Worm (Caenorhabditis elegans) whole organism, late embryonic: Measurements from ENCODE around the gene srbc-38.

ENCODE experiments used
- C38D4.7 ChIP-seq: fragments of 200-800 bp; sonication (Bioruptor generic); optimal IDR thresholded peaks from 2 replicates; lab custom pipeline; 2018; ENCODE audit warnings: mild to moderate bottlenecking, missing genetic modification characterization, moderate library complexity, missing compliant biosample characterization
- K02D7.2 ChIP-seq: sonication (generic microtip); optimal IDR thresholded peaks from 2 replicates; lab custom pipeline; 2017; ENCODE audit warnings: mild to moderate bottlenecking, missing genetic modification characterization, missing compliant biosample characterization
- K09A11.1 ChIP-seq: sonication (generic microtip); optimal IDR thresholded peaks from 2 replicates; lab custom pipeline; 2017; ENCODE audit warnings: antibody characterized with exemption, mild to moderate bottlenecking, missing genetic modification characterization, missing compliant biosample characterization; ENCODE audit not compliant: insufficient read depth
- T23F11.4 ChIP-seq: fragments of 200-800 bp; sonication (Bioruptor generic); optimal IDR thresholded peaks from 2 replicates; lab custom pipeline; 2018; ENCODE audit warnings: mild to moderate bottlenecking, missing genetic modification characterization, missing compliant biosample characterization
- ahr-1 ChIP-seq: sonication (generic microtip); optimal IDR thresholded peaks from 2 replicates; lab custom pipeline; 2016; ENCODE audit warnings: missing genetic modification characterization, missing compliant biosample characterization
- ama-1 ChIP-seq: fragments of 150-350 bp; optimal IDR thresholded peaks from 2 replicates; lab custom pipeline; 2014
- ceh-19 ChIP-seq: fragments of 200-800 bp; sonication (Bioruptor generic); optimal IDR thresholded peaks from 2 replicates; lab custom pipeline; 2018; ENCODE audit warnings: mild to moderate bottlenecking, missing genetic modification characterization, missing compliant biosample characterization
- ceh-2 ChIP-seq: sonication (generic microtip); optimal IDR thresholded peaks from 2 replicates; lab custom pipeline; 2016; ENCODE audit warnings: missing genotype, missing genetic modification characterization, missing compliant biosample characterization
- ceh-30 ChIP-seq: fragments of 150-350 bp; optimal IDR thresholded peaks from 2 replicates; lab custom pipeline; 2014; ENCODE audit warnings: missing biosample characterization, missing genetic modification characterization
- elt-2 ChIP-seq: sonication (generic microtip); optimal IDR thresholded peaks from 2 replicates; lab custom pipeline; 2016; ENCODE audit warnings: missing genetic modification reagents, missing genetic modification characterization, missing compliant biosample characterization
- elt-4 ChIP-seq: sonication (generic microtip); optimal IDR thresholded peaks from 2 replicates; lab custom pipeline; 2016; ENCODE audit warnings: missing genetic modification characterization, missing compliant biosample characterization
- ets-4 ChIP-seq: sonication (generic microtip); optimal IDR thresholded peaks from 2 replicates; lab custom pipeline; 2016; ENCODE audit warnings: missing genetic modification characterization, missing compliant biosample characterization
- eyg-1 ChIP-seq: sonication (generic microtip); optimal IDR thresholded peaks from 2 replicates; lab custom pipeline; 2016; ENCODE audit warnings: missing genotype, missing genetic modification characterization, missing compliant biosample characterization
- fkh-10 ChIP-seq: fragments of 150-350 bp; optimal IDR thresholded peaks from 2 replicates; lab custom pipeline; 2014; ENCODE audit warnings: missing biosample characterization, missing genetic modification reagents, missing genetic modification characterization
- gmeb-2 ChIP-seq: sonication (generic microtip); optimal IDR thresholded peaks from 2 replicates; lab custom pipeline; 2016; ENCODE audit warnings: missing genetic modification characterization, inconsistent platforms, missing compliant biosample characterization
- hlh-15 ChIP-seq: sonication (generic microtip); optimal IDR thresholded peaks from 2 replicates; lab custom pipeline; 2016; ENCODE audit warnings: missing genetic modification characterization, missing compliant biosample characterization
- hlh-30 ChIP-seq: sonication (generic microtip); optimal IDR thresholded peaks from 2 replicates; lab custom pipeline; 2017; ENCODE audit warnings: antibody characterized with exemption, missing genetic modification characterization, missing compliant biosample characterization; ENCODE audit not compliant: insufficient read depth
- hlh-8 ChIP-seq: sonication (generic microtip); optimal IDR thresholded peaks from 2 replicates; lab custom pipeline; 2016; ENCODE audit warnings: missing genotype, missing genetic modification characterization, missing compliant biosample characterization
- lin-11 ChIP-seq: fragments of 200-800 bp; sonication (Bioruptor generic); optimal IDR thresholded peaks from 2 replicates; lab custom pipeline; 2018; ENCODE audit warnings: mild to moderate bottlenecking, missing genetic modification characterization, missing compliant biosample characterization
- mec-3 ChIP-seq: sonication (generic microtip); optimal IDR thresholded peaks from 2 replicates; lab custom pipeline; 2016; ENCODE audit warnings: borderline replicate concordance, missing genetic modification characterization, missing compliant biosample characterization
- nhr-11 ChIP-seq: fragments of 150-350 bp; optimal IDR thresholded peaks from 2 replicates; lab custom pipeline; 2014; ENCODE audit warnings: missing biosample characterization, missing genetic modification characterization
- npax-4 ChIP-seq: sonication (generic microtip); optimal IDR thresholded peaks from 2 replicates; lab custom pipeline; 2016; ENCODE audit warnings: missing genetic modification characterization, missing compliant biosample characterization
- pag-3 ChIP-seq: sonication (generic microtip); optimal IDR thresholded peaks from 2 replicates; lab custom pipeline; 2016; ENCODE audit warnings: missing compliant biosample characterization, missing genetic modification characterization, borderline replicate concordance
- pax-1 ChIP-seq: fragments of 150-350 bp; optimal IDR thresholded peaks from 2 replicates; lab custom pipeline; 2014; ENCODE audit warnings: missing biosample characterization, missing genetic modification characterization
- pha-2 ChIP-seq: sonication (generic microtip); optimal IDR thresholded peaks from 2 replicates; lab custom pipeline; 2017; ENCODE audit warnings: mild to moderate bottlenecking, missing genetic modification characterization, missing compliant biosample characterization
- pha-4 ChIP-seq: fragments of 150-350 bp; optimal IDR thresholded peaks from 2 replicates; lab custom pipeline; 2018; ENCODE audit warnings: missing biosample characterization, missing genetic modification reagents, missing genetic modification characterization
- pqm-1 ChIP-seq: sonication (generic microtip); optimal IDR thresholded peaks from 2 replicates; lab custom pipeline; 2016; ENCODE audit warnings: missing genetic modification characterization, missing compliant biosample characterization
- ref-2 ChIP-seq: sonication (generic microtip); optimal IDR thresholded peaks from 2 replicates; lab custom pipeline; 2016; ENCODE audit warnings: missing genetic modification characterization, missing compliant biosample characterization
- sox-2 ChIP-seq: fragments of 200-800 bp; sonication (Bioruptor generic); IDR thresholded peaks from 2 replicates; pipeline ENCODE4 v1.3.6; 2022; ENCODE audit warnings: missing genetic modification reagents, missing genetic modification characterization, missing compliant biosample characterization
- syd-9 ChIP-seq: sonication (generic microtip); optimal IDR thresholded peaks from 2 replicates; lab custom pipeline; 2016; ENCODE audit warnings: mild to moderate bottlenecking, missing genetic modification characterization, moderate library complexity, missing compliant biosample characterization
- tbx-2 ChIP-seq: sonication (generic microtip); optimal IDR thresholded peaks from 2 replicates; lab custom pipeline; 2016; ENCODE audit warnings: missing genetic modification characterization, missing compliant biosample characterization
- ttx-3 ChIP-seq: sonication (generic microtip); optimal IDR thresholded peaks from 2 replicates; lab custom pipeline; 2016; ENCODE audit warnings: missing genetic modification reagents, missing genetic modification characterization, missing compliant biosample characterization
- unc-3 ChIP-seq, 2 experiments: fragments of 200-800 bp in 1 of 2; sonication (Bioruptor generic) in 1 of 2; sonication (generic microtip) in 1 of 2; conservative IDR thresholded peaks in 1 of 2; optimal IDR thresholded peaks in 1 of 2; 2 replicates each; pipeline versions ENCODE4 v1.3.6 to Lab custom; 2016 to 2022; ENCODE audit warnings: missing compliant biosample characterization in 2 of 2, missing genetic modification characterization in 2 of 2, missing genetic modification reagents in 1 of 2
- unc-42 ChIP-seq: sonication (generic microtip); optimal IDR thresholded peaks from 2 replicates; lab custom pipeline; 2016; ENCODE audit warnings: missing genotype, missing genetic modification characterization, missing compliant biosample characterization
- unc-55 ChIP-seq: sonication (generic microtip); optimal IDR thresholded peaks from 2 replicates; lab custom pipeline; 2017; ENCODE audit warnings: missing biosample characterization, missing genetic modification reagents, missing genetic modification characterization
- unc-86 ChIP-seq: sonication (generic microtip); optimal IDR thresholded peaks from 2 replicates; lab custom pipeline; 2016; ENCODE audit warnings: missing genetic modification characterization, missing compliant biosample characterization
- zip-5 ChIP-seq: sonication (generic microtip); optimal IDR thresholded peaks from 2 replicates; lab custom pipeline; 2016; ENCODE audit warnings: missing genetic modification characterization, missing compliant biosample characterization

srbc-38 gene

ce11 chrV:743348-743747, 36.3 kb downstream of the srbc-38 start, which contains the start of gene str-134:
Gene str-134, plus strand, starts transcription at chrV:743648.
- TF ChIP-seq ref-2 (tag; lab: Kevin White, UChicago) (no peak), hlh-15 (no peak), unc-55 (no peak), lin-11 (no peak), ceh-2 (tag; lab: Kevin White, UChicago) (no peak), sox-2 (GFP tag; lab: Robert Waterston, UW) (no peak), zip-5 (tag; lab: Kevin White, UChicago) (no peak), C38D4.7 (GFP tag; lab: Kevin White, UChicago) (no peak), fkh-10 (GFP tag; lab: Kevin White, UChicago) (no peak), pax-1 (tag; lab: Kevin White, UChicago) (no peak), ets-4 (tag; lab: Kevin White, UChicago) (no peak)

- TF ChIP-seq hlh-8 (no peak), tbx-2 (tag; lab: Kevin White, UChicago) (no peak), pax-1 (tag; lab: Kevin White, UChicago) (no peak), gmeb-2 (tag; lab: Kevin White, UChicago) (no peak), unc-55 (no peak), elt-2 (tag; lab: Kevin White, UChicago) (no peak), unc-86 (tag; lab: Kevin White, UChicago) (no peak), elt-4 (tag; lab: Kevin White, UChicago) (no peak), syd-9 (tag; lab: Kevin White, UChicago) (no peak), ama-1 (lab: Kevin White, UChicago) (no peak), hlh-15 (no peak), pha-4 (tag; lab: Kevin White, UChicago) (no peak), K09A11.1 (tag; lab: Kevin White, UChicago) (no peak), ceh-2 (tag; lab: Kevin White, UChicago) (no peak), pha-2 (tag; lab: Kevin White, UChicago) (no peak), K02D7.2 (tag; lab: Kevin White, UChicago) (no peak), mec-3 (tag; lab: Kevin White, UChicago) (no peak), hlh-30 (no peak), unc-3 (GFP tag; conservative IDR thresholded peaks at IDR 0.05; lab: Robert Waterston, UW) (no peak), unc-3 (tag; optimal IDR thresholded peaks at IDR 0.05; lab: Kevin White, UChicago) (no peak)
Measured at ce11 chrV:748044-748443, 41.0 kb downstream of the srbc-38 start, which contains the start of gene sri-4. Gene sri-4, plus strand, starts transcription at chrV:748344.

DNA sequence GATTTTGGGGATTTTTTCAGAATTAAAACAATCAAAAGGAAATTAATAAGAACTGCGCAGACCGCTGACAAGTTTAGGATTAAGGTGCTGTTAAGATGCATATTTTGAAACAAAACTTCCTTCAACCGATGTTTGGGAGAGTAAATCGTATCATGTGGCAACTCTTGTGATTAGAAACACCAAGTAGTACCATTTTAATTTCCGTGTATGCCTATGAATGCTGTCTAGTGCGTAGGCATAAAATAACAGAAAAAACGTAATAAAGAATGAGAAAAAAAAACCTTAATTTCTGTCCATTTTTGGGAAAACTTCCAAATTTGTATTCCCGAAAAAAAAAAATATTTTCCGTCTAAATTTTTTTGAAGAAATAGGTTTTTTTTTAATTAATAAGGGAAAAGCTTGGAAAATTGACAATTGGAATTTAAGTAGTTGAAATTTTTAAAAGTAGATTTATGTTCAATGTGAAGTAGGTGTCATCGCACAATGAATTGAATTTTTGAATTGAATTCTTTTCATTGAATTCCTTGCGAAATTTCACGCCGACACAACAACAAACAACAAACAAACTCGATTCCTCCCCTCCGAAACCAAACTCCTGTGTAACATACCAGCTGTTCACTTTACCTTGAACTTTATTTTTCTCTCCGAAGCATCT, 45.8 kb downstream of the srbc-38 start, which contains the start of the genes str-262 and srp-1:
str-262 (minus strand) TSS at position 101 of the 655 bp plus-strand sequence.
srp-1 (plus strand) TSS at position 605 of the 655 bp plus-strand sequence.
- no peak for TF ChIP-seq unc-42 (tag; lab: Kevin White, UChicago)
- TF ChIP-seq ceh-30 = no peak
- no peak for TF ChIP-seq eyg-1 (tag; lab: Kevin White, UChicago)
- TF ChIP-seq ahr-1 (tag; lab: Kevin White, UChicago) = no peak
- no peak for TF ChIP-seq mec-3 (tag; lab: Kevin White, UChicago)
- no peak for TF ChIP-seq syd-9 (tag; lab: Kevin White, UChicago)
- no peak for TF ChIP-seq nhr-11
- no peak for TF ChIP-seq ttx-3 (tag; lab: Kevin White, UChicago)
- TF ChIP-seq ref-2 (tag; lab: Kevin White, UChicago) = no peak
- no peak for TF ChIP-seq gmeb-2 (tag; lab: Kevin White, UChicago)
- TF ChIP-seq npax-4 (tag; lab: Kevin White, UChicago) = no peak
- TF ChIP-seq pqm-1 = no peak
- TF ChIP-seq T23F11.4 (GFP tag; lab: Kevin White, UChicago) = no peak
- no peak for TF ChIP-seq pag-3 (tag; lab: Kevin White, UChicago)
- no peak for TF ChIP-seq ceh-19 (GFP tag; lab: Kevin White, UChicago)
- TF ChIP-seq zip-5 (tag; lab: Kevin White, UChicago) = no peak
